Fruit fly (Drosophila melanogaster) whole organism, embryonic: ENCODE data around the gene MTF-1.

Source experiments
- Ada2b ChIP-seq: fragments of 200-800 bp; sonication (Bioruptor generic); IDR thresholded peaks from 2 replicates; pipeline ENCODE4 v1.3.6; 2022; ENCODE audit warnings: missing biosample characterization, missing genetic modification characterization
- Adf1 ChIP-seq: fragments of 200-800 bp; sonication (Bioruptor generic); IDR thresholded peaks from 2 replicates; pipeline ENCODE4 v1.3.6; 2022; ENCODE audit warnings: missing biosample characterization, missing genetic modification characterization
- CG13123 ChIP-seq: fragments of 200-800 bp; sonication (Bioruptor generic); optimal IDR thresholded peaks from 2 replicates; lab custom pipeline; 2016; ENCODE audit warnings: missing biosample characterization, missing genetic modification characterization
- CG14710 ChIP-seq: fragments of 200-800 bp; sonication (Bioruptor generic); optimal IDR thresholded peaks from 3 replicates; lab custom pipeline; 2019; ENCODE audit warnings: missing biosample characterization, mild to moderate bottlenecking, missing genetic modification characterization, moderate library complexity
- CG16815 ChIP-seq: fragments of 200-800 bp; sonication (Bioruptor generic); optimal IDR thresholded peaks from 3 replicates; lab custom pipeline; 2017; ENCODE audit warnings: missing biosample characterization, mild to moderate bottlenecking, missing genetic modification characterization
- CG17186 ChIP-seq: fragments of 200-800 bp; sonication (Bioruptor generic); optimal IDR thresholded peaks from 3 replicates; lab custom pipeline; 2017; ENCODE audit warnings: missing biosample characterization, missing genetic modification reagents, missing genetic modification characterization
- CG17802 ChIP-seq: fragments of 200-800 bp; sonication (Bioruptor generic); optimal IDR thresholded peaks from 2 replicates; lab custom pipeline; 2018; ENCODE audit warnings: missing biosample characterization, mild to moderate bottlenecking, missing genetic modification characterization, moderate library complexity
- CG2116 ChIP-seq: fragments of 200-800 bp; sonication (Bioruptor generic); optimal IDR thresholded peaks from 3 replicates; lab custom pipeline; 2018; ENCODE audit warnings: missing biosample characterization, mild to moderate bottlenecking, missing genetic modification characterization
- CG2120 ChIP-seq: fragments of 200-800 bp; sonication (Bioruptor generic); optimal IDR thresholded peaks from 3 replicates; lab custom pipeline; 2016; ENCODE audit warnings: missing biosample characterization, missing genetic modification characterization
- CG33557 ChIP-seq: fragments of 200-800 bp; sonication (Bioruptor generic); optimal IDR thresholded peaks from 2 replicates; lab custom pipeline; 2019; ENCODE audit warnings: missing biosample characterization, mild to moderate bottlenecking, missing genetic modification characterization, moderate library complexity
- CG7963 ChIP-seq: fragments of 200-800 bp; sonication (Bioruptor generic); IDR thresholded peaks from 3 replicates; pipeline ENCODE4 v1.3.6; 2022; ENCODE audit warnings: missing biosample characterization, missing genetic modification characterization; ENCODE audit not compliant: partially characterized antibody
- CG8944 ChIP-seq: fragments of 200-800 bp; sonication (Bioruptor generic); optimal IDR thresholded peaks from 3 replicates; lab custom pipeline; 2016; ENCODE audit warnings: missing biosample characterization, missing genetic modification characterization
- CG9437 ChIP-seq: fragments of 200-800 bp; sonication (Bioruptor generic); optimal IDR thresholded peaks from 2 replicates; lab custom pipeline; 2018; ENCODE audit warnings: missing biosample characterization, mild to moderate bottlenecking, missing genetic modification characterization
- CG9932 ChIP-seq: fragments of 200-800 bp; sonication (Bioruptor generic); IDR thresholded peaks from 2 replicates; pipeline ENCODE4 v1.3.6; 2022; ENCODE audit warnings: missing biosample characterization, missing genetic modification characterization
- Dip3 ChIP-seq: fragments of 200-800 bp; sonication (Bioruptor generic); optimal IDR thresholded peaks from 3 replicates; lab custom pipeline; 2016; ENCODE audit warnings: missing biosample characterization, missing genetic modification characterization
- Dref ChIP-seq: fragments of 200-800 bp; sonication (Bioruptor generic); IDR thresholded peaks from 2 replicates; pipeline ENCODE4 v1.3.6; 2022; ENCODE audit warnings: missing biosample characterization, missing genetic modification characterization
- Elba2 ChIP-seq: fragments of 200-800 bp; sonication (Bioruptor generic); optimal IDR thresholded peaks from 3 replicates; lab custom pipeline; 2016; ENCODE audit warnings: missing biosample characterization, missing genetic modification characterization
- Fer3 ChIP-seq: fragments of 200-800 bp; sonication (Bioruptor generic); optimal IDR thresholded peaks from 2 replicates; lab custom pipeline; 2018; ENCODE audit warnings: missing biosample characterization, mild to moderate bottlenecking, missing genetic modification characterization, moderate library complexity
- Hmr ChIP-seq: fragments of 200-800 bp; sonication (Bioruptor generic); optimal IDR thresholded peaks from 3 replicates; lab custom pipeline; 2017; ENCODE audit warnings: mild to moderate bottlenecking, missing biosample characterization, missing genetic modification reagents, missing genetic modification characterization
- Hr39 ChIP-seq: fragments of >200 bp; optimal IDR thresholded peaks from 2 replicates; lab custom pipeline; 2017
- Hsf ChIP-seq: fragments of 200-800 bp; sonication (Bioruptor generic); optimal IDR thresholded peaks from 3 replicates; lab custom pipeline; 2016; ENCODE audit warnings: missing biosample characterization, missing genetic modification characterization
- Jarid2 ChIP-seq: fragments of 200-800 bp; sonication (Bioruptor generic); optimal IDR thresholded peaks from 3 replicates; lab custom pipeline; 2017; ENCODE audit warnings: mild to moderate bottlenecking, missing biosample characterization, missing genetic modification reagents, missing genetic modification characterization
- Meics ChIP-seq: fragments of 200-800 bp; sonication (Bioruptor generic); optimal IDR thresholded peaks from 2 replicates; lab custom pipeline; 2017; ENCODE audit warnings: missing biosample characterization, mild to moderate bottlenecking, missing genetic modification characterization
- Mrtf ChIP-seq: fragments of 200-800 bp; sonication (Bioruptor generic); IDR thresholded peaks from 3 replicates; pipeline ENCODE4 v1.3.6; 2022; ENCODE audit warnings: missing biosample characterization, missing genetic modification characterization
- Myb ChIP-seq: fragments of 200-800 bp; sonication (Bioruptor generic); optimal IDR thresholded peaks from 2 replicates; lab custom pipeline; 2016; ENCODE audit warnings: missing biosample characterization, missing genetic modification characterization
- Oli ChIP-seq: fragments of 200-800 bp; sonication (Bioruptor generic); optimal IDR thresholded peaks from 2 replicates; lab custom pipeline; 2018; ENCODE audit warnings: missing biosample characterization, mild to moderate bottlenecking, missing genetic modification characterization, moderate library complexity
- Ssrp ChIP-seq: fragments of 200-800 bp; sonication (Bioruptor generic); optimal IDR thresholded peaks from 2 replicates; lab custom pipeline; 2018; ENCODE audit warnings: missing biosample characterization, mild to moderate bottlenecking, missing genetic modification characterization, moderate library complexity
- ara ChIP-seq: fragments of 200-800 bp; sonication (Bioruptor generic); IDR thresholded peaks from 2 replicates; pipeline ENCODE4 v1.3.6; 2022; ENCODE audit warnings: missing biosample characterization, missing genetic modification characterization
- caup ChIP-seq: fragments of 200-800 bp; sonication (Bioruptor generic); optimal IDR thresholded peaks from 3 replicates; lab custom pipeline; 2017; ENCODE audit warnings: missing biosample characterization, mild to moderate bottlenecking, missing genetic modification characterization, moderate library complexity; ENCODE audit not compliant: severe bottlenecking
- dan ChIP-seq: fragments of 200-800 bp; sonication (Bioruptor generic); IDR thresholded peaks from 2 replicates; pipeline ENCODE4 v1.3.6; 2022; ENCODE audit warnings: missing biosample characterization, missing genetic modification characterization
- dimm ChIP-seq: fragments of 200-800 bp; sonication (Bioruptor generic); IDR thresholded peaks from 2 replicates; pipeline ENCODE4 v1.3.6; 2022; ENCODE audit warnings: missing biosample characterization, missing genetic modification characterization
- dpn ChIP-seq, 2 experiments: fragments of 200-800 bp; sonication (Bioruptor generic); optimal IDR thresholded peaks; 3 replicates each; lab custom pipeline; 2016; ENCODE audit warnings: missing biosample characterization in 2 of 2, missing genetic modification characterization in 2 of 2
- fd3F ChIP-seq: fragments of 200-800 bp; sonication (Bioruptor generic); optimal IDR thresholded peaks from 2 replicates; lab custom pipeline; 2018; ENCODE audit warnings: missing biosample characterization, mild to moderate bottlenecking, missing genetic modification characterization, moderate library complexity
- fd64A ChIP-seq: fragments of 200-800 bp; sonication (Bioruptor generic); optimal IDR thresholded peaks from 3 replicates; lab custom pipeline; 2018; ENCODE audit warnings: missing biosample characterization, mild to moderate bottlenecking, missing genetic modification characterization
- fu2 ChIP-seq: fragments of 200-800 bp; sonication (Bioruptor generic); optimal IDR thresholded peaks from 2 replicates; lab custom pipeline; 2016; ENCODE audit warnings: missing biosample characterization, missing genetic modification characterization
- gro ChIP-seq: fragments of 200-800 bp; sonication (Bioruptor generic); optimal IDR thresholded peaks from 2 replicates; lab custom pipeline; 2016; ENCODE audit warnings: missing biosample characterization, missing genetic modification characterization
- hkb ChIP-seq, 2 experiments: fragments of 200-800 bp in 1 of 2; fragments of >200 bp in 1 of 2; sonication (Bioruptor generic) in 1 of 2; IDR thresholded peaks in 1 of 2; optimal IDR thresholded peaks in 1 of 2; 2 replicates each; pipeline versions ENCODE4 v1.3.6 to Lab custom; 2017 to 2022; ENCODE audit warnings: missing biosample characterization in 1 of 2, missing genetic modification characterization in 1 of 2
- klu ChIP-seq: fragments of 200-800 bp; sonication (Bioruptor generic); IDR thresholded peaks from 2 replicates; pipeline ENCODE4 v1.3.6; 2022; ENCODE audit warnings: missing biosample characterization, missing genetic modification characterization
- lab ChIP-seq: fragments of 200-800 bp; sonication (Bioruptor generic); optimal IDR thresholded peaks from 3 replicates; lab custom pipeline; 2017; ENCODE audit warnings: missing biosample characterization, missing genetic modification characterization, mild to moderate bottlenecking, moderate library complexity, missing genetic modification reagents
- mam ChIP-seq: fragments of 200-800 bp; sonication (Bioruptor generic); optimal IDR thresholded peaks from 3 replicates; lab custom pipeline; 2016; ENCODE audit warnings: missing biosample characterization, missing genetic modification characterization
- oc ChIP-seq: fragments of 200-800 bp; sonication (Bioruptor generic); optimal IDR thresholded peaks from 2 replicates; lab custom pipeline; 2018; ENCODE audit warnings: missing biosample characterization, mild to moderate bottlenecking, missing genetic modification characterization, moderate library complexity
- otp ChIP-seq: fragments of 200-800 bp; sonication (Bioruptor generic); IDR thresholded peaks from 3 replicates; pipeline ENCODE4, ENCODE4 v1.3.6; 2022; ENCODE audit warnings: missing biosample characterization, missing genetic modification characterization
- p53 ChIP-seq: fragments of 200-800 bp; sonication (Bioruptor generic); optimal IDR thresholded peaks from 2 replicates; lab custom pipeline; 2016; ENCODE audit warnings: missing biosample characterization, missing genetic modification characterization
- run ChIP-seq: fragments of 200-800 bp; sonication (Bioruptor generic); optimal IDR thresholded peaks from 3 replicates; lab custom pipeline; 2018; ENCODE audit warnings: missing biosample characterization, mild to moderate bottlenecking, missing genetic modification characterization
- stwl ChIP-seq: fragments of 200-800 bp; sonication (Bioruptor generic); optimal IDR thresholded peaks from 3 replicates; lab custom pipeline; 2018; ENCODE audit warnings: missing biosample characterization, mild to moderate bottlenecking, missing genetic modification characterization, moderate library complexity
- vvl ChIP-seq: fragments of 200-800 bp; sonication (Bioruptor generic); IDR thresholded peaks from 2 replicates; pipeline ENCODE4 v1.3.6; 2022; ENCODE audit warnings: missing biosample characterization, missing genetic modification characterization
- wdn ChIP-seq: fragments of 200-800 bp; sonication (Bioruptor generic); IDR thresholded peaks from 2 replicates; pipeline ENCODE4 v1.3.6; 2022; ENCODE audit warnings: missing biosample characterization, missing genetic modification characterization
- zen ChIP-seq: fragments of 200-800 bp; sonication (Bioruptor generic); optimal IDR thresholded peaks from 3 replicates; lab custom pipeline; 2018; ENCODE audit warnings: missing biosample characterization, mild to moderate bottlenecking, missing genetic modification characterization, moderate library complexity

The MTF-1 gene

DNA sequence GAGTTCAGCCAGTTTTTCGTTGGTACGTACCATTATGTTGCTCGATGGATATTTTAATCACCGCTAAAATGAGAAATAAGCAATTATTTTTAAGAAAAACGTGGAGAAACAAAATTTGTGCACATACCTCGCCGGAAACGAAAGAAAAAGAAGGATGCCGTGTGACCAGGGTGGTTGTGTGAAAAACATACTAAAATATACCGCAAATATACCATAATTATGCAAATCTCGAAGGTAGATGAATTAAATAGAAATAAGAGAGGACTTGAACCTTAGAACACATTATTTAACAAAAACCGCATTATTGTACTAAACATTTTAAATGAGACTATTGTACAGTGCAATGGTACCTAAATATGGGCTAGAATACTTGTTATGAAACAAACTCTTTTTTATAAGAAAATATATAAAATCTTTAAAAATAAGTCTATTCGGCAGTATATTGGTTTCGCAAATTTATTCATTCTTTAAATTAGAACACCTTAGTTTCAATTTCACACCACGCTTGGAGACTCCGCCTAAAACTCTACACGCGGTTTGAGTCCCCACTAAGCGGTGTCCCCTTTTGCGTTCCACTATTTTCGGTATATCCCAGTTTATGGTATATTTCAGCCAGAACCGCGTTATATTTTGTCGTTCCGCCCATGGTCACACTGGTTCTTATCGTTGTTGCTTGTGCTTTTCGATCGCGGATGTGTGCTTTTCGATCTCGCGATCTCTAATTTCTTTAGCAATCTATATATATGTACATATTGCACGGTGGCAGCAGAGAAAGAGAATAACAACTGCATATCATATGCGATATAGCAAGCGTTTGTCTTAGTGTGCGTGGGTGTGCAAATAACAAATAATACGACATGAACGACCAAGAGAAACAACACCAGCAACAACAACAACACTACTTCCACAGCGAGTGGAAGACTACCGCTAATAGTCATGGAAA lies at the start of gene MTF-1, which contains the start of gene RpS17 (continued):
- TF ChIP-seq vvl = peak; percentile 93
- no peak for TF ChIP-seq Mrtf (GFP tag; lab: Robert Waterston, UW)
- TF ChIP-seq wdn (GFP tag; lab: Robert Waterston, UW) = 0 out of 2 replicates have a peak, but pooled peaks have one; percentile 11
- peak; percentile 16 for TF ChIP-seq CG9437 (GFP tag; lab: Kevin White, UChicago)
- TF ChIP-seq CG2116 (GFP tag; lab: Kevin White, UChicago) = peak; percentile 64
- TF ChIP-seq gro = peak; percentile 4
- peak; percentile 21 for TF ChIP-seq fd64A (GFP tag; lab: Kevin White, UChicago)
- TF ChIP-seq CG17186 (GFP tag; lab: Kevin White, UChicago) = no peak
- TF ChIP-seq Dref (GFP tag; lab: Robert Waterston, UW) = peak; percentile 9; the same call in 1 of the 2 replicates
- TF ChIP-seq CG33557 (GFP tag; lab: Kevin White, UChicago) = peak; percentile 39
- peak; percentile 46; the same call in 1 of the 3 replicates for TF ChIP-seq otp (GFP tag; lab: Robert Waterston, UW)
- no peak; the same call in 1 of the 2 replicates for TF ChIP-seq CG9932 (GFP tag; lab: Robert Waterston, UW)
- peak; percentile 40 for TF ChIP-seq fd3F (GFP tag; lab: Kevin White, UChicago)
- no peak for TF ChIP-seq Elba2 (GFP tag; lab: Kevin White, UChicago)
- TF ChIP-seq CG7963 (GFP tag; lab: Robert Waterston, UW) = no peak
- peak; percentile 24 for TF ChIP-seq Fer3 (tag; lab: Kevin White, UChicago)
- no peak for TF ChIP-seq dan (GFP tag; lab: Robert Waterston, UW)
- TF ChIP-seq Dip3 (GFP tag; lab: Kevin White, UChicago) = peak; percentile 17
- no peak for TF ChIP-seq CG8944 (GFP tag; lab: Kevin White, UChicago)
- peak; percentile 66 for TF ChIP-seq Hmr (GFP tag; lab: Kevin White, UChicago)
- no peak for TF ChIP-seq hkb (optimal IDR thresholded peaks at IDR 0.05; lab: Kevin White, UChicago)
- TF ChIP-seq hkb (GFP tag; IDR thresholded peaks at IDR 0.05; lab: Robert Waterston, UW) = peak; percentile 50
- no peak for TF ChIP-seq CG16815
- peak; percentile 40 for TF ChIP-seq Oli (tag; lab: Kevin White, UChicago)
- peak; percentile 63 for TF ChIP-seq Hsf (GFP tag; lab: Kevin White, UChicago)
- peak; percentile 70 for TF ChIP-seq Jarid2
- no peak for TF ChIP-seq klu
- TF ChIP-seq Myb (GFP tag; lab: Kevin White, UChicago) = no peak
- TF ChIP-seq CG17802 = no peak
- peak; percentile 39 for TF ChIP-seq stwl (tag; lab: Kevin White, UChicago)
- TF ChIP-seq CG2120 (GFP tag; lab: Kevin White, UChicago) = peak; percentile 15
- peak in 1 of 2 experiments; percentile 11 for TF ChIP-seq dpn (GFP tag; optimal IDR thresholded peaks at IDR 0.05; lab: Kevin White, UChicago)
- no peak for TF ChIP-seq fu2 (GFP tag; lab: Kevin White, UChicago)
- no peak for TF ChIP-seq p53
- no peak for TF ChIP-seq mam (GFP tag; lab: Kevin White, UChicago)
- TF ChIP-seq Ssrp (tag; lab: Kevin White, UChicago) = no peak
- TF ChIP-seq zen (tag; lab: Kevin White, UChicago) = no peak
- TF ChIP-seq run (tag; lab: Kevin White, UChicago) = peak; percentile 7
- peak; percentile 24 for TF ChIP-seq CG13123 (GFP tag; lab: Kevin White, UChicago)
- no peak for TF ChIP-seq dimm
- peak; percentile 73 for TF ChIP-seq Meics (GFP tag; lab: Kevin White, UChicago)
- peak; percentile 74 for TF ChIP-seq caup (GFP tag; lab: Kevin White, UChicago)
- TF ChIP-seq Ada2b (GFP tag; lab: Robert Waterston, UW) = no peak
- peak; percentile 75 for TF ChIP-seq lab (GFP tag; lab: Kevin White, UChicago)
- TF ChIP-seq oc (tag; lab: Kevin White, UChicago) = no peak
- no peak for TF ChIP-seq Adf1
- peak; percentile 58 for TF ChIP-seq CG14710 (tag; lab: Kevin White, UChicago)
- TF ChIP-seq Hr39 (lab: Kevin White, UChicago) = no peak
- no peak for TF ChIP-seq ara (GFP tag; lab: Robert Waterston, UW)
